Fruit fly (Drosophila melanogaster) whole organism, embryonic: ENCODE measurements around the gene mRpL4.

Experiments
- Ada2b ChIP-seq: fragments of 200-800 bp; sonication (Bioruptor generic); IDR thresholded peaks from 2 replicates; pipeline ENCODE4 v1.3.6; 2022; ENCODE audit warnings: missing biosample characterization, missing genetic modification characterization
- C15 ChIP-seq: fragments of 200-800 bp; sonication (Bioruptor generic); IDR thresholded peaks from 3 replicates; pipeline ENCODE4 v1.3.6; 2022; ENCODE audit warnings: missing biosample characterization, missing genetic modification characterization
- CG11247 ChIP-seq: fragments of 200-800 bp; sonication (Bioruptor generic); IDR thresholded peaks from 2 replicates; pipeline ENCODE4 v1.3.6; 2022; ENCODE audit warnings: missing biosample characterization, missing genetic modification characterization
- CG11456 ChIP-seq: fragments of 200-800 bp; sonication (Bioruptor generic); IDR thresholded peaks from 3 replicates; pipeline ENCODE4 v1.3.6; 2022; ENCODE audit warnings: missing biosample characterization, missing genetic modification characterization
- CG11696 ChIP-seq: fragments of 200-800 bp; sonication (Bioruptor generic); IDR thresholded peaks from 2 replicates; pipeline ENCODE4 v1.3.6; 2022; ENCODE audit warnings: missing biosample characterization, missing genetic modification characterization
- CG13624 ChIP-seq: fragments of 200-800 bp; sonication (Bioruptor generic); optimal IDR thresholded peaks from 2 replicates; lab custom pipeline; 2016; ENCODE audit warnings: missing biosample characterization, missing genetic modification characterization
- CG14050 ChIP-seq: fragments of 200-800 bp; sonication (Bioruptor generic); IDR thresholded peaks from 3 replicates; pipeline ENCODE4 v1.3.6; 2022; ENCODE audit warnings: missing biosample characterization, missing genetic modification characterization
- CG15073 ChIP-seq: fragments of 200-800 bp; sonication (Bioruptor generic); optimal IDR thresholded peaks from 2 replicates; lab custom pipeline; 2016; ENCODE audit warnings: missing biosample characterization, missing genetic modification characterization
- CG17829 ChIP-seq: fragments of 200-800 bp; optimal IDR thresholded peaks from 2 replicates; lab custom pipeline; 2019; ENCODE audit warnings: missing biosample characterization, mild to moderate bottlenecking, missing genetic modification characterization, moderate library complexity
- CG18011 ChIP-seq: fragments of 200-800 bp; sonication (Bioruptor generic); optimal IDR thresholded peaks from 2 replicates; lab custom pipeline; 2017; ENCODE audit warnings: missing biosample characterization, missing genetic modification characterization, mild to moderate bottlenecking, moderate library complexity, missing genotype
- CG2129 ChIP-seq: fragments of 200-800 bp; sonication (Bioruptor generic); IDR thresholded peaks from 2 replicates; pipeline ENCODE4 v1.3.6; 2022; ENCODE audit warnings: missing biosample characterization, missing genetic modification characterization; ENCODE audit not compliant: partially characterized antibody
- CG2889 ChIP-seq: fragments of 200-800 bp; sonication (Bioruptor generic); IDR thresholded peaks from 3 replicates; pipeline ENCODE4 v1.3.6; 2022; ENCODE audit warnings: missing biosample characterization, missing genetic modification characterization
- CG32532 ChIP-seq: fragments of 200-800 bp; sonication (Bioruptor generic); IDR thresholded peaks from 2 replicates; pipeline ENCODE4 v1.3.6; 2022; ENCODE audit warnings: missing biosample characterization, missing genetic modification characterization
- CG4404 ChIP-seq: fragments of 200-800 bp; sonication (Bioruptor generic); IDR thresholded peaks from 2 replicates; pipeline ENCODE4 v1.3.6; 2022; ENCODE audit warnings: missing biosample characterization, missing genetic modification characterization
- CG4617 ChIP-seq: fragments of 200-800 bp; sonication (Bioruptor generic); optimal IDR thresholded peaks from 3 replicates; lab custom pipeline; 2016; ENCODE audit warnings: missing biosample characterization, missing genetic modification characterization, borderline replicate concordance
- CG4730 ChIP-seq: fragments of 200-800 bp; sonication (Bioruptor generic); IDR thresholded peaks from 2 replicates; pipeline ENCODE4 v1.3.6; 2022; ENCODE audit warnings: missing biosample characterization, missing genetic modification characterization
- CG7357 ChIP-seq: fragments of 200-800 bp; sonication (Bioruptor generic); IDR thresholded peaks from 3 replicates; pipeline ENCODE4 v1.3.6; 2022; ENCODE audit warnings: missing biosample characterization, missing genetic modification characterization
- CG7372 ChIP-seq: fragments of 200-800 bp; sonication (Bioruptor generic); IDR thresholded peaks from 2 replicates; pipeline ENCODE4 v1.3.6; 2022; ENCODE audit warnings: missing biosample characterization, missing genetic modification characterization
- CG7786 ChIP-seq: fragments of 200-800 bp; sonication (Bioruptor generic); optimal IDR thresholded peaks from 2 replicates; lab custom pipeline; 2016; ENCODE audit warnings: missing biosample characterization, missing genetic modification characterization
- CG7839 ChIP-seq: fragments of 200-800 bp; sonication (Bioruptor generic); optimal IDR thresholded peaks from 3 replicates; lab custom pipeline; 2018; ENCODE audit warnings: missing biosample characterization, mild to moderate bottlenecking, missing genetic modification characterization, moderate library complexity
- CG7963 ChIP-seq: fragments of 200-800 bp; sonication (Bioruptor generic); IDR thresholded peaks from 3 replicates; pipeline ENCODE4 v1.3.6; 2022; ENCODE audit warnings: missing biosample characterization, missing genetic modification characterization; ENCODE audit not compliant: partially characterized antibody
- CG8944 ChIP-seq: fragments of 200-800 bp; sonication (Bioruptor generic); optimal IDR thresholded peaks from 3 replicates; lab custom pipeline; 2016; ENCODE audit warnings: missing biosample characterization, missing genetic modification characterization
- CG9215 ChIP-seq: fragments of 200-800 bp; sonication (Bioruptor generic); IDR thresholded peaks from 2 replicates; pipeline ENCODE4 v1.3.6; 2022; ENCODE audit warnings: missing biosample characterization, missing genetic modification characterization
- CG9932 ChIP-seq: fragments of 200-800 bp; sonication (Bioruptor generic); IDR thresholded peaks from 2 replicates; pipeline ENCODE4 v1.3.6; 2022; ENCODE audit warnings: missing biosample characterization, missing genetic modification characterization
- Med ChIP-seq: fragments of 200-800 bp; sonication (Bioruptor generic); peaks from one replicate; lab custom pipeline; 2016; ENCODE audit warnings: missing biosample characterization, missing genetic modification characterization, mild to moderate bottlenecking, inconsistent platforms, moderate library complexity
- Mes4 ChIP-seq: fragments of 200-800 bp; sonication (Bioruptor generic); optimal IDR thresholded peaks from 2 replicates; lab custom pipeline; 2016; ENCODE audit warnings: missing biosample characterization, missing genetic modification characterization
- NC2α ChIP-seq: fragments of 200-800 bp; sonication (Bioruptor generic); optimal IDR thresholded peaks from 2 replicates; lab custom pipeline; 2016; ENCODE audit warnings: missing biosample characterization, missing genetic modification characterization
- Oli ChIP-seq: fragments of 200-800 bp; sonication (Bioruptor generic); optimal IDR thresholded peaks from 2 replicates; lab custom pipeline; 2018; ENCODE audit warnings: missing biosample characterization, mild to moderate bottlenecking, missing genetic modification characterization, moderate library complexity
- Rfx ChIP-seq: fragments of 200-800 bp; sonication (Bioruptor generic); IDR thresholded peaks from 2 replicates; pipeline ENCODE4 v1.3.6; 2022; ENCODE audit warnings: missing biosample characterization, missing genetic modification characterization
- Sin3A ChIP-seq: fragments of >200 bp; optimal IDR thresholded peaks from 2 replicates; lab custom pipeline; 2018
- TFAM ChIP-seq: fragments of 200-800 bp; sonication (Bioruptor generic); optimal IDR thresholded peaks from 2 replicates; lab custom pipeline; 2017; ENCODE audit warnings: missing biosample characterization, missing genetic modification characterization, inconsistent platforms
- ac ChIP-seq: fragments of 200-800 bp; sonication (Bioruptor generic); optimal IDR thresholded peaks from 3 replicates; lab custom pipeline; 2017; ENCODE audit warnings: missing biosample characterization, mild to moderate bottlenecking, missing genetic modification characterization
- amos ChIP-seq: fragments of 200-800 bp; sonication (Bioruptor generic); IDR thresholded peaks from 2 replicates; pipeline ENCODE4 v1.3.6; 2022; ENCODE audit warnings: missing biosample characterization, missing genetic modification characterization; ENCODE audit not compliant: partially characterized antibody
- ato ChIP-seq: fragments of 200-800 bp; sonication (Bioruptor generic); IDR thresholded peaks from 2 replicates; pipeline ENCODE4 v1.3.6; 2022; ENCODE audit warnings: missing biosample characterization, missing genetic modification characterization; ENCODE audit not compliant: partially characterized antibody
- caup ChIP-seq: fragments of 200-800 bp; sonication (Bioruptor generic); optimal IDR thresholded peaks from 3 replicates; lab custom pipeline; 2017; ENCODE audit warnings: missing biosample characterization, mild to moderate bottlenecking, missing genetic modification characterization, moderate library complexity; ENCODE audit not compliant: severe bottlenecking
- crol ChIP-seq: fragments of 200-800 bp; sonication (Bioruptor generic); IDR thresholded peaks from 2 replicates; pipeline ENCODE4 v1.3.6; 2022; ENCODE audit warnings: missing biosample characterization, missing genetic modification characterization
- eyg ChIP-seq: fragments of 200-800 bp; sonication (Bioruptor generic); optimal IDR thresholded peaks from 3 replicates; lab custom pipeline; 2016; ENCODE audit warnings: missing biosample characterization, missing genetic modification characterization
- fd102C ChIP-seq: fragments of 200-800 bp; sonication (Bioruptor generic); optimal IDR thresholded peaks from 2 replicates; lab custom pipeline; 2018; ENCODE audit warnings: missing biosample characterization, mild to moderate bottlenecking, missing genetic modification characterization, moderate library complexity
- fu2 ChIP-seq: fragments of 200-800 bp; sonication (Bioruptor generic); optimal IDR thresholded peaks from 2 replicates; lab custom pipeline; 2016; ENCODE audit warnings: missing biosample characterization, missing genetic modification characterization
- hkb ChIP-seq, 2 experiments: fragments of 200-800 bp in 1 of 2; fragments of >200 bp in 1 of 2; sonication (Bioruptor generic) in 1 of 2; IDR thresholded peaks in 1 of 2; optimal IDR thresholded peaks in 1 of 2; 2 replicates each; pipeline versions ENCODE4 v1.3.6 to Lab custom; 2017 to 2022; ENCODE audit warnings: missing biosample characterization in 1 of 2, missing genetic modification characterization in 1 of 2
- lbe ChIP-seq: fragments of 200-800 bp; sonication (Bioruptor generic); optimal IDR thresholded peaks from 2 replicates; lab custom pipeline; 2016; ENCODE audit warnings: missing biosample characterization, mild to moderate bottlenecking, missing genetic modification characterization
- oc ChIP-seq: fragments of 200-800 bp; sonication (Bioruptor generic); optimal IDR thresholded peaks from 2 replicates; lab custom pipeline; 2018; ENCODE audit warnings: missing biosample characterization, mild to moderate bottlenecking, missing genetic modification characterization, moderate library complexity
- pita ChIP-seq: fragments of 200-800 bp; sonication (Bioruptor generic); optimal IDR thresholded peaks from 2 replicates; lab custom pipeline; 2017; ENCODE audit warnings: missing biosample characterization, mild to moderate bottlenecking, missing genetic modification characterization
- pum ChIP-seq: fragments of 200-800 bp; sonication (Bioruptor generic); optimal IDR thresholded peaks from 2 replicates; lab custom pipeline; 2016; ENCODE audit warnings: missing biosample characterization, missing genetic modification characterization
- sisA ChIP-seq: fragments of 200-800 bp; sonication (Bioruptor generic); IDR thresholded peaks from 2 replicates; pipeline ENCODE4 v1.3.6; 2022; ENCODE audit warnings: missing biosample characterization, missing genetic modification characterization
- so ChIP-seq: fragments of 200-800 bp; sonication (Bioruptor generic); IDR thresholded peaks from 3 replicates; pipeline ENCODE4 v1.3.6; 2022; ENCODE audit warnings: missing biosample characterization, missing genetic modification characterization
- tll ChIP-seq, 2 experiments: fragments of 200-800 bp in 1 of 2; fragments of >200 bp in 1 of 2; sonication (Bioruptor generic) in 1 of 2; optimal IDR thresholded peaks; 2 replicates each; lab custom pipeline; 2017 to 2019; ENCODE audit warnings: missing biosample characterization in 2 of 2, missing genetic modification characterization in 2 of 2, mild to moderate bottlenecking in 1 of 2, moderate library complexity in 1 of 2
- vvl ChIP-seq: fragments of 200-800 bp; sonication (Bioruptor generic); IDR thresholded peaks from 2 replicates; pipeline ENCODE4 v1.3.6; 2022; ENCODE audit warnings: missing biosample characterization, missing genetic modification characterization
- zen ChIP-seq: fragments of 200-800 bp; sonication (Bioruptor generic); optimal IDR thresholded peaks from 3 replicates; lab custom pipeline; 2018; ENCODE audit warnings: missing biosample characterization, mild to moderate bottlenecking, missing genetic modification characterization, moderate library complexity
- zfh1 ChIP-seq: fragments of 200-800 bp; sonication (Bioruptor generic); IDR thresholded peaks from 3 replicates; pipeline ENCODE4 v1.3.6; 2022; ENCODE audit warnings: missing biosample characterization, missing genetic modification characterization

mRpL4 gene

dm6 chr2L:16279774-16280252 lies 49.1 kb downstream of the mRpL4 start (continued):
- TF ChIP-seq CG7372 (peak; percentile 62), pita (GFP tag; lab: Kevin White, UChicago) (no peak), C15 (GFP tag; lab: Robert Waterston, UW) (0 out of 3 replicates have a peak, but pooled peaks have one; percentile 28), CG7786 (GFP tag; lab: Kevin White, UChicago) (peak; percentile 70), CG15073 (GFP tag; lab: Kevin White, UChicago) (peak; percentile 65), CG7839 (tag; lab: Kevin White, UChicago) (peak; percentile 94), zfh1 (peak; percentile 82), so (GFP tag; lab: Robert Waterston, UW) (peak; percentile 86; the same call in 2 of the 3 replicates), Ada2b (peak; percentile 66), ato (GFP tag; lab: Robert Waterston, UW) (no peak), vvl (GFP tag; lab: Robert Waterston, UW) (peak; percentile 89), oc (tag; lab: Kevin White, UChicago) (peak; percentile 89), CG11696 (GFP tag; lab: Robert Waterston, UW) (no peak), CG11247 (no peak), amos (GFP tag; lab: Robert Waterston, UW) (peak; percentile 30; the same call in 1 of the 2 replicates), CG9215 (GFP tag; lab: Robert Waterston, UW) (peak; percentile 39; the same call in 1 of the 2 replicates), CG17829 (tag; lab: Kevin White, UChicago) (peak; percentile 94), CG7357 (peak; percentile 70; the same call in 2 of the 3 replicates), hkb (optimal IDR thresholded peaks at IDR 0.05; lab: Kevin White, UChicago) (no peak), hkb (GFP tag; IDR thresholded peaks at IDR 0.05; lab: Robert Waterston, UW) (peak; percentile 83), ac (GFP tag; lab: Kevin White, UChicago) (peak; percentile 83), tll (GFP tag; optimal IDR thresholded peaks at IDR 0.05; lab: Kevin White, UChicago) (peak in 1 of 2 experiments; percentile 41), CG8944 (GFP tag; lab: Kevin White, UChicago) (peak; percentile 78), fu2 (GFP tag; lab: Kevin White, UChicago) (peak; percentile 62), CG18011 (peak; percentile 71), zen (tag; lab: Kevin White, UChicago) (peak; percentile 59), sisA (GFP tag; lab: Robert Waterston, UW) (peak; percentile 80), CG2129 (GFP tag; lab: Robert Waterston, UW) (no peak), CG13624 (GFP tag; lab: Kevin White, UChicago) (peak; percentile 67), caup (GFP tag; lab: Kevin White, UChicago) (peak; percentile 77), eyg (peak; percentile 68), Sin3A (lab: Kevin White, UChicago) (no peak), pum (GFP tag; lab: Kevin White, UChicago) (peak; percentile 91), CG9932 (no peak), TFAM (peak; percentile 42), CG7963 (GFP tag; lab: Robert Waterston, UW) (no peak), Med (GFP tag; lab: Kevin White, UChicago) (peak; percentile 95), Oli (tag; lab: Kevin White, UChicago) (peak; percentile 97), CG4730 (GFP tag; lab: Robert Waterston, UW) (peak; percentile 71), Rfx (GFP tag; lab: Robert Waterston, UW) (peak; percentile 59), CG4404 (GFP tag; lab: Robert Waterston, UW) (peak; percentile 47; the same call in 1 of the 2 replicates), Mes4 (peak; percentile 81), lbe (GFP tag; lab: Kevin White, UChicago) (peak; percentile 27), CG14050 (GFP tag; lab: Robert Waterston, UW) (peak; percentile 82), CG11456 (GFP tag; lab: Robert Waterston, UW) (0 out of 3 replicates have a peak, but pooled peaks have one; percentile 18), CG32532 (GFP tag; lab: Robert Waterston, UW) (peak; percentile 51; the same call in 1 of the 2 replicates), crol (0 out of 2 replicates have a peak, but pooled peaks have one; percentile 8), CG4617 (peak; percentile 86), fd102C (GFP tag; lab: Kevin White, UChicago) (no peak), NC2α (GFP tag; lab: Kevin White, UChicago) (peak; percentile 72), CG2889 (no peak)
